Fruit fly (Drosophila melanogaster) whole organism, embryonic: ENCODE results near the gene CG33966.

Experiments used
- Ada2b ChIP-seq: fragments of 200-800 bp; sonication (Bioruptor generic); IDR thresholded peaks from 2 replicates; pipeline ENCODE4 v1.3.6; 2022; ENCODE audit warnings: missing biosample characterization, missing genetic modification characterization
- Aef1 ChIP-seq: fragments of 200-800 bp; sonication (Bioruptor generic); IDR thresholded peaks from 3 replicates; pipeline ENCODE4 v1.3.6; 2022; ENCODE audit warnings: missing biosample characterization, missing genetic modification characterization
- CG10462 ChIP-seq: fragments of 200-800 bp; sonication (Bioruptor generic); optimal IDR thresholded peaks from 2 replicates; lab custom pipeline; 2016; ENCODE audit warnings: missing biosample characterization, missing genetic modification characterization
- CG10543 ChIP-seq: fragments of 200-800 bp; sonication (Bioruptor generic); optimal IDR thresholded peaks from 3 replicates; lab custom pipeline; 2017; ENCODE audit warnings: missing biosample characterization, mild to moderate bottlenecking, missing genetic modification characterization, moderate library complexity
- CG10654 ChIP-seq: fragments of 200-800 bp; sonication (Bioruptor generic); optimal IDR thresholded peaks from 2 replicates; lab custom pipeline; 2016; ENCODE audit warnings: missing biosample characterization, missing genetic modification characterization
- CG10979 ChIP-seq: fragments of 200-800 bp; sonication (Bioruptor generic); optimal IDR thresholded peaks from 2 replicates; lab custom pipeline; 2018; ENCODE audit warnings: missing biosample characterization, mild to moderate bottlenecking, missing genetic modification characterization, moderate library complexity
- CG11247 ChIP-seq: fragments of 200-800 bp; sonication (Bioruptor generic); IDR thresholded peaks from 2 replicates; pipeline ENCODE4 v1.3.6; 2022; ENCODE audit warnings: missing biosample characterization, missing genetic modification characterization
- CG12659 ChIP-seq: fragments of 200-800 bp; sonication (Bioruptor generic); optimal IDR thresholded peaks from 3 replicates; lab custom pipeline; 2017; ENCODE audit warnings: mild to moderate bottlenecking, missing biosample characterization, missing genetic modification reagents, missing genetic modification characterization
- CG12769 ChIP-seq: fragments of 200-800 bp; sonication (Bioruptor generic); optimal IDR thresholded peaks from 2 replicates; lab custom pipeline; 2019; ENCODE audit warnings: missing biosample characterization, mild to moderate bottlenecking, missing genetic modification characterization, moderate library complexity
- CG13424 ChIP-seq: fragments of 200-800 bp; sonication (Bioruptor generic); optimal IDR thresholded peaks from 2 replicates; lab custom pipeline; 2019; ENCODE audit warnings: missing biosample characterization, mild to moderate bottlenecking, missing genetic modification characterization, moderate library complexity
- CG14667 ChIP-seq: fragments of 200-800 bp; sonication (Bioruptor generic); IDR thresholded peaks from 2 replicates; pipeline ENCODE4 v1.3.6; 2022; ENCODE audit warnings: missing biosample characterization, missing genetic modification characterization
- CG1529 ChIP-seq: fragments of 200-800 bp; sonication (Bioruptor generic); optimal IDR thresholded peaks from 3 replicates; lab custom pipeline; 2018; ENCODE audit warnings: missing biosample characterization, missing genetic modification characterization
- CG1603 ChIP-seq: fragments of 200-800 bp; sonication (Bioruptor generic); optimal IDR thresholded peaks from 2 replicates; lab custom pipeline; 2019; ENCODE audit warnings: missing biosample characterization, mild to moderate bottlenecking, missing genetic modification characterization, moderate library complexity
- CG1647 ChIP-seq: fragments of 200-800 bp; sonication (Bioruptor generic); optimal IDR thresholded peaks from 3 replicates; lab custom pipeline; 2016; ENCODE audit warnings: missing biosample characterization, missing genetic modification characterization
- CG17328 ChIP-seq: fragments of 200-800 bp; sonication (Bioruptor generic); IDR thresholded peaks from 2 replicates; pipeline ENCODE4 v1.3.6; 2022; ENCODE audit warnings: missing biosample characterization, missing genetic modification characterization
- CG2129 ChIP-seq: fragments of 200-800 bp; sonication (Bioruptor generic); IDR thresholded peaks from 2 replicates; pipeline ENCODE4 v1.3.6; 2022; ENCODE audit warnings: missing biosample characterization, missing genetic modification characterization; ENCODE audit not compliant: partially characterized antibody
- CG2678 ChIP-seq: fragments of 200-800 bp; sonication (Bioruptor generic); optimal IDR thresholded peaks from 3 replicates; lab custom pipeline; 2019; ENCODE audit warnings: missing biosample characterization, mild to moderate bottlenecking, missing genetic modification characterization, moderate library complexity
- CG2875 ChIP-seq: fragments of 200-800 bp; sonication (Bioruptor generic); optimal IDR thresholded peaks from 2 replicates; lab custom pipeline; 2017; ENCODE audit warnings: missing biosample characterization, mild to moderate bottlenecking, missing genetic modification characterization, missing genetic modification reagents
- CG30403 ChIP-seq: fragments of 200-800 bp; sonication (Bioruptor generic); optimal IDR thresholded peaks from 3 replicates; lab custom pipeline; 2016; ENCODE audit warnings: missing biosample characterization, missing genetic modification characterization
- CG3065 ChIP-seq: fragments of 200-800 bp; sonication (Bioruptor generic); optimal IDR thresholded peaks from 2 replicates; lab custom pipeline; 2016; ENCODE audit warnings: missing biosample characterization, missing genetic modification characterization
- CG3163 ChIP-seq: fragments of 200-800 bp; sonication (Bioruptor generic); optimal IDR thresholded peaks from 3 replicates; lab custom pipeline; 2016; ENCODE audit warnings: missing biosample characterization, missing genetic modification characterization
- CG4404 ChIP-seq: fragments of 200-800 bp; sonication (Bioruptor generic); IDR thresholded peaks from 2 replicates; pipeline ENCODE4 v1.3.6; 2022; ENCODE audit warnings: missing biosample characterization, missing genetic modification characterization
- CG4424 ChIP-seq: fragments of 200-800 bp; sonication (Bioruptor generic); optimal IDR thresholded peaks from 3 replicates; lab custom pipeline; 2016; ENCODE audit warnings: missing biosample characterization, missing genetic modification characterization
- CG5245 ChIP-seq: fragments of 200-800 bp; sonication (Bioruptor generic); optimal IDR thresholded peaks from 3 replicates; lab custom pipeline; 2016; ENCODE audit warnings: missing biosample characterization, missing genetic modification characterization
- CG6813 ChIP-seq: fragments of 200-800 bp; sonication (Bioruptor generic); optimal IDR thresholded peaks from 2 replicates; lab custom pipeline; 2017; ENCODE audit warnings: missing biosample characterization, missing genetic modification characterization, mild to moderate bottlenecking, moderate library complexity, missing genetic modification reagents
- CG7963 ChIP-seq: fragments of 200-800 bp; sonication (Bioruptor generic); IDR thresholded peaks from 3 replicates; pipeline ENCODE4 v1.3.6; 2022; ENCODE audit warnings: missing biosample characterization, missing genetic modification characterization; ENCODE audit not compliant: partially characterized antibody
- CG8359 ChIP-seq: fragments of 200-800 bp; sonication (Bioruptor generic); optimal IDR thresholded peaks from 2 replicates; lab custom pipeline; 2017; ENCODE audit warnings: missing biosample characterization, mild to moderate bottlenecking, missing genetic modification characterization, borderline replicate concordance
- Camta ChIP-seq: fragments of 200-800 bp; sonication (Bioruptor generic); optimal IDR thresholded peaks from 2 replicates; lab custom pipeline; 2016; ENCODE audit warnings: missing biosample characterization, missing genetic modification characterization
- Dbx ChIP-seq: fragments of 200-800 bp; sonication (Bioruptor generic); IDR thresholded peaks from 3 replicates; pipeline ENCODE4 v1.3.6; 2022; ENCODE audit warnings: missing biosample characterization, missing genetic modification characterization
- E2f1 ChIP-seq: fragments of 200-800 bp; sonication (Bioruptor generic); IDR thresholded peaks from 2 replicates; pipeline ENCODE4 v1.3.6; 2022; ENCODE audit warnings: missing biosample characterization, missing genetic modification characterization
- Gsc ChIP-seq: fragments of 200-800 bp; sonication (Bioruptor generic); IDR thresholded peaks from 2 replicates; pipeline ENCODE4 v1.3.6; 2022; ENCODE audit warnings: missing biosample characterization, missing genetic modification characterization
- MTF-1 ChIP-seq: fragments of 200-800 bp; sonication (Bioruptor generic); optimal IDR thresholded peaks from 2 replicates; lab custom pipeline; 2018; ENCODE audit warnings: missing biosample characterization, mild to moderate bottlenecking, missing genetic modification characterization, borderline replicate concordance
- Oli ChIP-seq: fragments of 200-800 bp; sonication (Bioruptor generic); optimal IDR thresholded peaks from 2 replicates; lab custom pipeline; 2018; ENCODE audit warnings: missing biosample characterization, mild to moderate bottlenecking, missing genetic modification characterization, moderate library complexity
- Pdp1 ChIP-seq, 2 experiments: fragments of 200-800 bp; sonication (Bioruptor generic); optimal IDR thresholded peaks; 3 replicates each; lab custom pipeline; 2016; ENCODE audit warnings: missing biosample characterization in 2 of 2, missing genetic modification characterization in 2 of 2, mild to moderate bottlenecking in 1 of 2, moderate library complexity in 1 of 2
- Ssrp ChIP-seq: fragments of 200-800 bp; sonication (Bioruptor generic); optimal IDR thresholded peaks from 2 replicates; lab custom pipeline; 2018; ENCODE audit warnings: missing biosample characterization, mild to moderate bottlenecking, missing genetic modification characterization, moderate library complexity
- aop ChIP-seq: fragments of 200-800 bp; sonication (Bioruptor generic); IDR thresholded peaks from 2 replicates; pipeline ENCODE4 v1.3.6; 2022; ENCODE audit warnings: missing biosample characterization, missing genetic modification characterization
- bcd ChIP-seq: fragments of 200-800 bp; sonication (Bioruptor generic); optimal IDR thresholded peaks from 2 replicates; lab custom pipeline; 2017; ENCODE audit warnings: missing biosample characterization, mild to moderate bottlenecking, missing genetic modification characterization
- bsh ChIP-seq, 2 experiments: fragments of 200-800 bp; sonication (Bioruptor generic); optimal IDR thresholded peaks; 2 replicates each; lab custom pipeline; 2017 to 2018; ENCODE audit warnings: mild to moderate bottlenecking in 2 of 2, missing biosample characterization in 2 of 2, missing genetic modification characterization in 2 of 2, moderate library complexity in 1 of 2
- chn ChIP-seq: fragments of 200-800 bp; sonication (Bioruptor generic); optimal IDR thresholded peaks from 2 replicates; lab custom pipeline; 2016; ENCODE audit warnings: missing biosample characterization, missing genetic modification characterization
- ci ChIP-seq: fragments of 200-800 bp; sonication (Bioruptor generic); IDR thresholded peaks from 3 replicates; pipeline ENCODE4 v1.3.6; 2022; ENCODE audit warnings: missing biosample characterization, missing genetic modification characterization
- dmrt11E ChIP-seq: fragments of 200-800 bp; sonication (Bioruptor generic); optimal IDR thresholded peaks from 3 replicates; lab custom pipeline; 2018; ENCODE audit warnings: missing biosample characterization, mild to moderate bottlenecking, missing genetic modification characterization, moderate library complexity
- jing ChIP-seq: fragments of 200-800 bp; sonication (Bioruptor generic); optimal IDR thresholded peaks from 2 replicates; lab custom pipeline; 2018; ENCODE audit warnings: missing biosample characterization, mild to moderate bottlenecking, missing genetic modification characterization
- lbe ChIP-seq: fragments of 200-800 bp; sonication (Bioruptor generic); optimal IDR thresholded peaks from 2 replicates; lab custom pipeline; 2016; ENCODE audit warnings: missing biosample characterization, mild to moderate bottlenecking, missing genetic modification characterization
- lmd ChIP-seq: fragments of 200-800 bp; sonication (Bioruptor generic); IDR thresholded peaks from 2 replicates; pipeline ENCODE4 v1.3.6; 2022; ENCODE audit warnings: missing biosample characterization, missing genetic modification characterization
- nerfin-1 ChIP-seq: fragments of 200-800 bp; sonication (Bioruptor generic); optimal IDR thresholded peaks from 3 replicates; lab custom pipeline; 2019; ENCODE audit warnings: missing biosample characterization, mild to moderate bottlenecking, missing genetic modification characterization, moderate library complexity
- sens ChIP-seq: fragments of 200-800 bp; sonication (Bioruptor generic); peaks from one replicate; lab custom pipeline; 2016; ENCODE audit warnings: missing biosample characterization, missing genetic modification characterization
- sisA ChIP-seq: fragments of 200-800 bp; sonication (Bioruptor generic); IDR thresholded peaks from 2 replicates; pipeline ENCODE4 v1.3.6; 2022; ENCODE audit warnings: missing biosample characterization, missing genetic modification characterization
- slbo ChIP-seq: fragments of 200-800 bp; sonication (Bioruptor generic); IDR thresholded peaks from 2 replicates; pipeline ENCODE4 v1.3.6; 2022; ENCODE audit warnings: missing biosample characterization, missing genetic modification characterization
- trem ChIP-seq: fragments of 200-800 bp; optimal IDR thresholded peaks from 3 replicates; lab custom pipeline; 2019; ENCODE audit warnings: missing biosample characterization, mild to moderate bottlenecking, missing genetic modification characterization, moderate library complexity
- zen ChIP-seq: fragments of 200-800 bp; sonication (Bioruptor generic); optimal IDR thresholded peaks from 3 replicates; lab custom pipeline; 2018; ENCODE audit warnings: missing biosample characterization, mild to moderate bottlenecking, missing genetic modification characterization, moderate library complexity

CG33966 gene

DNA sequence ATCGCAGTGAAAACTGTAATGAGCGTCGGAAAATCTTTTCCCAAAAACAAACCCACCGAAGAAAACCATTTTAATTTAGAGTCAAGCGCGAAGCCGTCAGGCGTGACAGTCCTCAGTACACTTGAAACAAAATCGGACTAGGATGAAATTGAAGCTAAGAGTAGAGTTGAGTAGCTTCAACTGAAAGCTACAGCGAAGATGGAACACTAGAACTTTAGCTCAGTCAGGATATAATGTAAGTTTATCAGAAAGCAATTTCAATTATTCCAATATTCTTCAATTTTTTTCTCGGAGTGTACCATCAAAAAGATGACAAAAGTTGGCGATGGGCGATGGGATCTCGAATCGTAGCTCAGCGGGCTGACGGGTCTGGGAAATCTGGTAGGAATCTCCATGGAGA, 17.5 kb upstream of the CG33966 start (continued):
- TF ChIP-seq trem (tag; lab: Kevin White, UChicago) (peak; percentile 54), CG3065 (GFP tag; lab: Kevin White, UChicago) (no peak), Pdp1 (GFP tag; optimal IDR thresholded peaks at IDR 0.05; lab: Kevin White, UChicago) (peak; percentile 11 to 14), CG1603 (tag; lab: Kevin White, UChicago) (peak; percentile 73), CG30403 (peak; percentile 45), CG1529 (GFP tag; lab: Kevin White, UChicago) (no peak), CG14667 (no peak), Aef1 (GFP tag; lab: Robert Waterston, UW) (0 out of 3 replicates have a peak, but pooled peaks have one; percentile 25), CG8359 (GFP tag; lab: Kevin White, UChicago) (peak; percentile 21), Dbx (GFP tag; lab: Robert Waterston, UW) (0 out of 3 replicates have a peak, but pooled peaks have one; percentile 19), CG5245 (GFP tag; lab: Kevin White, UChicago) (peak; percentile 55), lmd (GFP tag; lab: Robert Waterston, UW) (peak; percentile 45), CG1647 (GFP tag; lab: Kevin White, UChicago) (no peak), CG4424 (GFP tag; lab: Kevin White, UChicago) (peak; percentile 28), CG10979 (tag; lab: Kevin White, UChicago) (peak; percentile 74), Oli (tag; lab: Kevin White, UChicago) (peak; percentile 49), CG3163 (GFP tag; lab: Kevin White, UChicago) (no peak), zen (peak; percentile 65), CG10543 (GFP tag; lab: Kevin White, UChicago) (no peak), slbo (GFP tag; lab: Robert Waterston, UW) (0 out of 2 replicates have a peak, but pooled peaks have one; percentile 7), CG11247 (GFP tag; lab: Robert Waterston, UW) (peak; percentile 37; the same call in 1 of the 2 replicates), CG7963 (no peak), sisA (GFP tag; lab: Robert Waterston, UW) (peak; percentile 65), MTF-1 (GFP tag; lab: Kevin White, UChicago) (no peak), chn (GFP tag; lab: Kevin White, UChicago) (peak; percentile 15), CG10654 (GFP tag; lab: Kevin White, UChicago) (peak; percentile 34), CG2129 (GFP tag; lab: Robert Waterston, UW) (no peak), sens (peak; percentile 94), CG12769 (tag; lab: Kevin White, UChicago) (peak; percentile 32), CG10462 (GFP tag; lab: Kevin White, UChicago) (no peak), CG13424 (tag; lab: Kevin White, UChicago) (peak; percentile 42), CG12659 (GFP tag; lab: Kevin White, UChicago) (peak; percentile 1), ci (GFP tag; lab: Robert Waterston, UW) (peak; percentile 70), CG17328 (GFP tag; lab: Robert Waterston, UW) (peak; percentile 60), CG6813 (GFP tag; lab: Kevin White, UChicago) (peak; percentile 38), bsh (GFP tag; optimal IDR thresholded peaks at IDR 0.05; lab: Kevin White, UChicago) (peak in 1 of 2 experiments; percentile 69), Ssrp (peak; percentile 47), Ada2b (peak; percentile 67), dmrt11E (tag; lab: Kevin White, UChicago) (peak; percentile 36), jing (GFP tag; lab: Kevin White, UChicago) (peak; percentile 28), lbe (GFP tag; lab: Kevin White, UChicago) (no peak), CG4404 (GFP tag; lab: Robert Waterston, UW) (0 out of 2 replicates have a peak, but pooled peaks have one; percentile 8), Camta (GFP tag; lab: Kevin White, UChicago) (peak; percentile 12), CG2875 (GFP tag; lab: Kevin White, UChicago) (peak; percentile 43), E2f1 (GFP tag; lab: Robert Waterston, UW) (peak; percentile 40; the same call in 1 of the 2 replicates), bcd (GFP tag; lab: Kevin White, UChicago) (peak; percentile 18), aop (no peak), nerfin-1 (tag; lab: Kevin White, UChicago) (peak; percentile 37), CG2678 (tag; lab: Kevin White, UChicago) (peak; percentile 60), Gsc (no peak)
